Fruit fly (Drosophila melanogaster): ENCODE measurements around the gene Ptp61F.

Ptp61F gene

DNA sequence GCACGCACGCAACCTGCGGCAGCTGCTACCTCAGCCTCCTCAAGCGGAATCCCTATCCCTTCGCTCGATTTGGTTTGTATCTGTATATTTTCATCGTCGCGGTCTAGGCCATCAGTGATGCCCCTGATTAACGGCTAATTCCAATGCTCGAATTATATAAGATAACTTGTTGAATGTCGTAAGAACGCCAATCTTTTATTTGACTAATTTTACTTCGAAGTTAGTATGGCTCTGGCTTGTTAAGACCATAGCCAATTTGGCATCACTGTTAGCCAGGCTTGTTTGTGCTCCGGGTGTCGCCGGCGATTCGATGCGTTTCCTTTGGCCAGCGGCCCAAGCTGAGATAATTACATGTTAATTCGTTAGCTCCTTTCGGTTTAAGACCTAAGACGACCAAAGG lies 61.0 kb downstream of the Ptp61F start (continued):
- TF ChIP-seq so (GFP tag; IDR thresholded peaks at IDR 0.05) (peak; percentile 53; the same call in 1 of the 3 replicates), CG1832 (GFP tag; optimal IDR thresholded peaks at IDR 0.05) (no peak), CG10209 (GFP tag; optimal IDR thresholded peaks at IDR 0.05) (peak; percentile 48), CG31388 (GFP tag; optimal IDR thresholded peaks at IDR 0.05) (no peak), ERR (GFP tag; optimal IDR thresholded peaks at IDR 0.05) (no peak), CG2875 (GFP tag; optimal IDR thresholded peaks at IDR 0.05) (peak; percentile 5), CG17568 (GFP tag; optimal IDR thresholded peaks at IDR 0.05) (peak; percentile 8), H15 (GFP tag; IDR thresholded peaks at IDR 0.05) (peak; percentile 71), CG33213 (GFP tag; optimal IDR thresholded peaks at IDR 0.05) (no peak), CG11456 (GFP tag; IDR thresholded peaks at IDR 0.05) (no peak), kni (GFP tag; optimal IDR thresholded peaks at IDR 0.05) (no peak), CG12769 (tag; optimal IDR thresholded peaks at IDR 0.05) (peak; percentile 8), CG15514 (GFP tag; optimal IDR thresholded peaks at IDR 0.05) (no peak), Bdp1 (GFP tag; optimal IDR thresholded peaks at IDR 0.05) (peak; percentile 36), lmd (GFP tag; IDR thresholded peaks at IDR 0.05) (peak; percentile 49), stwl (tag; optimal IDR thresholded peaks at IDR 0.05) (no peak), CG1529 (GFP tag; optimal IDR thresholded peaks at IDR 0.05) (no peak), CG4730 (GFP tag; IDR thresholded peaks at IDR 0.05) (peak; percentile 36; the same call in 1 of the 2 replicates), CG30020 (tag; optimal IDR thresholded peaks at IDR 0.05) (no peak), dmrt11E (tag; optimal IDR thresholded peaks at IDR 0.05) (peak; percentile 85), Atf3 (GFP tag; optimal IDR thresholded peaks at IDR 0.05) (no peak), mirr (GFP tag; optimal IDR thresholded peaks at IDR 0.05) (no peak), nom (GFP tag; optimal IDR thresholded peaks at IDR 0.05) (no peak), CG17802 (tag; optimal IDR thresholded peaks at IDR 0.05) (peak; percentile 0), CG6175 (GFP tag; IDR thresholded peaks at IDR 0.05) (no peak), grau (tag; optimal IDR thresholded peaks at IDR 0.05) (peak; percentile 45), CG4404 (GFP tag; IDR thresholded peaks at IDR 0.05) (peak; percentile 85), Jarid2 (GFP tag; optimal IDR thresholded peaks at IDR 0.05) (no peak), CG2712 (tag; optimal IDR thresholded peaks at IDR 0.05) (peak; percentile 79), sr (GFP tag; IDR thresholded peaks at IDR 0.05) (0 out of 3 replicates have a peak, but pooled peaks have one; percentile 20), CG32532 (GFP tag; IDR thresholded peaks at IDR 0.05) (no peak), hkb (optimal IDR thresholded peaks at IDR 0.05) (no peak), hkb (GFP tag; IDR thresholded peaks at IDR 0.05) (no peak), al (GFP tag; IDR thresholded peaks at IDR 0.05) (no peak), jumu (GFP tag; optimal IDR thresholded peaks at IDR 0.05) (peak; percentile 48), ttk (GFP tag; IDR thresholded peaks at IDR 0.05) (peak; percentile 54), CG1233 (GFP tag; optimal IDR thresholded peaks at IDR 0.05) (peak; percentile 45), D (optimal IDR thresholded peaks at IDR 0.05) (no peak), D (GFP tag; optimal IDR thresholded peaks at IDR 0.05) (no peak), sc (optimal IDR thresholded peaks at IDR 0.05) (no peak), sc (GFP tag; optimal IDR thresholded peaks at IDR 0.05) (no peak), CG14441 (GFP tag; IDR thresholded peaks at IDR 0.05) (peak; percentile 53; the same call in 1 of the 2 replicates), CG2120 (GFP tag; optimal IDR thresholded peaks at IDR 0.05) (no peak), vvl (GFP tag; IDR thresholded peaks at IDR 0.05) (peak; percentile 85), sug (tag; optimal IDR thresholded peaks at IDR 0.05) (no peak), CG6689 (GFP tag; IDR thresholded peaks at IDR 0.05) (peak; percentile 73), dati (GFP tag; IDR thresholded peaks at IDR 0.05) (no peak; the same call in 1 of the 2 replicates), CG18262 (tag; optimal IDR thresholded peaks at IDR 0.05) (peak; percentile 80), CG10462 (GFP tag; optimal IDR thresholded peaks at IDR 0.05) (peak; percentile 15), MTF-1 (GFP tag; optimal IDR thresholded peaks at IDR 0.05; ENCODE audit: borderline replicate concordance) (no peak), tio (GFP tag; optimal IDR thresholded peaks at IDR 0.05) (peak; percentile 36), ind (GFP tag; optimal IDR thresholded peaks at IDR 0.05) (no peak)

All from whole organism, embryonic.